Worm (Caenorhabditis elegans): ENCODE data around the gene lhfp-4.

The lhfp-4 gene

DNA sequence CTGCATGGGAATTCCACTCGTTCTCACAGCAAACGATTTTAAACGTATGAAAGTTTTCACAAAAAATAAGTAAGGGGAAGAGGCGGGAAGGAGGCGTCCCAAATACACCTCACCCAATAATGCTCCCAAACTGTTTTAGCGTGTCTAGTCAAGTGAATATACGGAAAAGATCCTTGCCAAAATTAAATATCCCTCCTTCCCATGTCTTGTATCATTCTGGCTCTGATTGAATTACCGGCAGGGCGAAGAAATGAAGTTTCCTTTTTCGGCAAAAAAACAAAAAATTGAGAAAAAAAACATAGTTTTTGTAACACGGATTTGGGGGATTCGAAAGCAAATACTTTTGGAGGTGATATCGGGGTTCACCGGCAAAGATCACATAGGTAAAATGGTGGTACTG is 36.4 kb upstream of the lhfp-4 start:
- no peak for TF ChIP-seq ama-1 (optimal IDR thresholded peaks at IDR 0.05)

DNA sequence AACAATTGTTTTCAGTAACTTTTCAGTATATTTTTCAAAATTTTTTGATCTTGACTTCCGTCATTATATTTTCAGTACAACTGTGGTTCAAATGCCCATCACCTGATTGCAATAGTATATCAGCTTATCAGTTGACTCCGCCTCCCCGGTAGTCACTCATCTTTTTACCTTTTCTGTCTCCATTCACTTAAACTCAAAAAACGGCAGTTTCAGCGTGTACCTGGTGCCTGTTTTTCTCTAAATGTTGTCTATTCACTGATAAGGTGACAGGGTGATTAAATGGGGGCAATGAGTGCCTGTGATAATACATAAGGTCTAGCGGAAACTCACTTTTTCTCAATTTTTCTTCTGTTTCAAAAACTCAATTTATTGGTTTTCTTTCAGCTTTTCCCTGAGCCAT is 30.2 kb upstream of the lhfp-4 start, which contains the start of gene ZK550.2:
ZK550.2 (plus strand) TSS at position 385 of the 400 bp plus-strand sequence.
- TF ChIP-seq unc-62 (GFP tag; optimal IDR thresholded peaks at IDR 0.05) (no peak), elt-3 (tag; optimal IDR thresholded peaks at IDR 0.05) (no peak), lin-13 (GFP tag; optimal IDR thresholded peaks at IDR 0.05) (no peak), gmeb-1 (tag; optimal IDR thresholded peaks at IDR 0.05) (peak; percentile 58), sem-4 (tag; optimal IDR thresholded peaks at IDR 0.05) (no peak), ztf-11 (tag; optimal IDR thresholded peaks at IDR 0.05) (no peak), sma-9 (GFP tag; optimal IDR thresholded peaks at IDR 0.05) (peak; percentile 91), sma-9 (tag; optimal IDR thresholded peaks at IDR 0.05) (no peak), crh-2 (tag; optimal IDR thresholded peaks at IDR 0.05) (peak; percentile 68), fos-1 (tag; optimal IDR thresholded peaks at IDR 0.05) (peak; percentile 97), nhr-11 (tag; optimal IDR thresholded peaks at IDR 0.05) (no peak), nhr-129 (tag; optimal IDR thresholded peaks at IDR 0.05) (no peak), nhr-237 (tag; optimal IDR thresholded peaks at IDR 0.05) (no peak), nhr-21 (tag; optimal IDR thresholded peaks at IDR 0.05) (no peak), sma-3 (GFP tag; optimal IDR thresholded peaks at IDR 0.05) (peak; percentile 26), F13H6.1 (tag; optimal IDR thresholded peaks at IDR 0.05) (peak; percentile 72), ceh-16 (tag; optimal IDR thresholded peaks at IDR 0.05) (no peak), skn-1 (tag; optimal IDR thresholded peaks at IDR 0.05) (no peak), lin-39 (tag; optimal IDR thresholded peaks at IDR 0.05) (no peak), nhr-10 (tag; optimal IDR thresholded peaks at IDR 0.05) (no peak), nhr-77 (tag; optimal IDR thresholded peaks at IDR 0.05) (no peak), lin-11 (tag; optimal IDR thresholded peaks at IDR 0.05) (no peak)

DNA sequence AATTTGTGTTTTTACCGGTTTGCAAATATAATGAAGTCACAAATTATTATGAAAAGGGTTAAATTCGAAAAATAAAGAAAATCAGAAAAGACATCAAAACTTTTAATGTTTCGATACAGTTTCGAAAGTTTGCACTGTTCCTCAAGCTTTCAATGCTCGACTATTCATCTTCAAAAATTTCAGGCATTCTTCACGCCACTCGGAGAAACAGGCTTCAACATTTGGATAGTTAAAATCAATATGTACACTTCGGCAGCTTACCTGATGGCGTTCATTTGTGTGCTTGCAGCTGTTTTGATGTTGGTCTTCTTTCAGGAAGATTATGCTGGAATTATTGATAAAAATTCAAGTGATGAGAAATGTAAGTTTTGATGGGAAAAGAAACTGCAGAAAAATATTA is 28.2 kb upstream of the lhfp-4 start:
- no peak for TF ChIP-seq fos-1 (tag; optimal IDR thresholded peaks at IDR 0.05)
- TF ChIP-seq elt-3 (tag; optimal IDR thresholded peaks at IDR 0.05): no peak
- TF ChIP-seq lin-13 (GFP tag; optimal IDR thresholded peaks at IDR 0.05): no peak
- TF ChIP-seq crh-2 (tag; optimal IDR thresholded peaks at IDR 0.05): no peak
- no peak for TF ChIP-seq lsy-2 (tag; optimal IDR thresholded peaks at IDR 0.05)
- TF ChIP-seq nhr-129 (tag; optimal IDR thresholded peaks at IDR 0.05): no peak
- TF ChIP-seq nhr-25 (tag; optimal IDR thresholded peaks at IDR 0.05): no peak
- no peak for TF ChIP-seq dmd-4 (tag; optimal IDR thresholded peaks at IDR 0.05)
- TF ChIP-seq nhr-23 (tag; optimal IDR thresholded peaks at IDR 0.05): no peak
- TF ChIP-seq mdl-1 (tag; optimal IDR thresholded peaks at IDR 0.05): no peak

DNA sequence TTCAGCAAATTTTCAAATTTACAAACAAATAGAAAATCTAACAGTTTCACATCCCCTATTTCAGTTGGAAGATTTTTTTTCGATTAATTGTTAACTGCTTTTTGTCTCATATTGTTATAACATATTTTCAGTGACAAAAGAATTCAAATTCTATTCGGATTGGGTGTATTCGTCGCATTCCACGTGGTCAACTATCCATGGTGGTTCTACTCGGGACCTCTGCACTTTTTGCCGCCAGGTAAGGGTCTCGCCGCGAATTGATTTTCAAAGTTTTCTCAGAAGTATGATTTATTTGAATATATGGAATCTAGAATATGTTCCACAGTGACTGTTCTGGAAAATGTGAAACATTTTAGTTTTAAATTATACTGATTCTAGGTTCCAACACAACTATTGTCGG is 26.8 kb upstream of the lhfp-4 start:
- TF ChIP-seq ZK546.5 (tag; optimal IDR thresholded peaks at IDR 0.05): no peak
- TF ChIP-seq dmd-4 (tag; optimal IDR thresholded peaks at IDR 0.05): no peak
- no peak for TF ChIP-seq crh-2 (tag; optimal IDR thresholded peaks at IDR 0.05)
- no peak for TF ChIP-seq sma-3 (GFP tag; optimal IDR thresholded peaks at IDR 0.05)
- no peak for TF ChIP-seq nhr-77 (tag; optimal IDR thresholded peaks at IDR 0.05)
- TF ChIP-seq nhr-237 (tag; optimal IDR thresholded peaks at IDR 0.05): no peak
- TF ChIP-seq nhr-10 (tag; optimal IDR thresholded peaks at IDR 0.05): no peak
- no peak for TF ChIP-seq ztf-4 (tag; optimal IDR thresholded peaks at IDR 0.05)
- no peak for TF ChIP-seq nhr-11 (tag; optimal IDR thresholded peaks at IDR 0.05)
- no peak for TF ChIP-seq skn-1 (tag; optimal IDR thresholded peaks at IDR 0.05)
- no peak for TF ChIP-seq blmp-1 (tag; optimal IDR thresholded peaks at IDR 0.05; ENCODE audit: insufficient read depth)
- no peak for TF ChIP-seq lin-11 (tag; optimal IDR thresholded peaks at IDR 0.05)
- TF ChIP-seq mdl-1 (tag; optimal IDR thresholded peaks at IDR 0.05): no peak
- no peak for TF ChIP-seq nhr-129 (tag; optimal IDR thresholded peaks at IDR 0.05)
- no peak for TF ChIP-seq R02D3.7 (tag; optimal IDR thresholded peaks at IDR 0.05)
- TF ChIP-seq zag-1 (tag; optimal IDR thresholded peaks at IDR 0.05): no peak
- TF ChIP-seq unc-39 (tag; optimal IDR thresholded peaks at IDR 0.05): no peak
- TF ChIP-seq nhr-25 (tag; optimal IDR thresholded peaks at IDR 0.05): no peak
- TF ChIP-seq gmeb-1 (tag; optimal IDR thresholded peaks at IDR 0.05): no peak

DNA sequence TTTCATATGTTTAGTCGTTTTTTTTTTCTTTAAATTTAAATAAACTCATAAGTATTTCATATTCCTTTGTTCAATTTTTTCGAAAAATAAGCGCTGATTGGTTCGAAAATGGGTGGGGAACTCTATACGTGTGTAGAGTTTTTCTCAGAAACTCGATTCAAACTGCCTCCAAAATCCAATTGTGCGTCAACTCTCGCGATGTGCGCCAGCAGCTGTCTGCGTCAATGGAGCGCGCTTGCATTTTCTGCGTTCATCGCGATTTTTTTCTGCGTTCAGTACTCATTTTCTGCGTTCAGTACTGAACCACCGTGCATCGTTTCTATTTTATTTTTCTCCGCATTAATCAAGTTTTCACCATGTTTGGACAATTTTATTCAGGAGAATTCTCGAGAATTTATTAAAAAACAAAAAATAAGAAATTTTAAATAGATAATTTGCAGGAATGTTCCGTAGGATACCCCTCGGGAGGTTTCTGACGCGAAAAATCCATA is 25.6 kb upstream of the lhfp-4 start, which contains the start of gene eelo-2:
eelo-2 (plus strand) TSS at position 441 of the 491 bp plus-strand sequence.
- TF ChIP-seq peb-1 (tag; optimal IDR thresholded peaks at IDR 0.05) (no peak), sem-4 (tag; optimal IDR thresholded peaks at IDR 0.05) (peak; percentile 97), mdl-1 (tag; optimal IDR thresholded peaks at IDR 0.05) (peak; percentile 8 to 88), nhr-129 (tag; optimal IDR thresholded peaks at IDR 0.05) (peak; percentile 98), lin-39 (tag; optimal IDR thresholded peaks at IDR 0.05) (peak; percentile 62), lsy-2 (tag; optimal IDR thresholded peaks at IDR 0.05) (peak; percentile 96 to 97), R02D3.7 (tag; optimal IDR thresholded peaks at IDR 0.05) (peak; percentile 79), aly-2 (tag; optimal IDR thresholded peaks at IDR 0.05) (peak; percentile 75), dmd-4 (tag; optimal IDR thresholded peaks at IDR 0.05) (peak; percentile 58), nhr-77 (tag; optimal IDR thresholded peaks at IDR 0.05) (peak; percentile 90), mbf-1 (tag; optimal IDR thresholded peaks at IDR 0.05) (peak; percentile 50), nhr-21 (tag; optimal IDR thresholded peaks at IDR 0.05) (peak; percentile 98), nhr-23 (tag; optimal IDR thresholded peaks at IDR 0.05) (no peak), ama-1 (optimal IDR thresholded peaks at IDR 0.05) (peak; percentile 56), unc-62 (GFP tag; optimal IDR thresholded peaks at IDR 0.05) (peak; percentile 68), nhr-237 (tag; optimal IDR thresholded peaks at IDR 0.05) (peak; percentile 91), snpc-4 (tag; optimal IDR thresholded peaks at IDR 0.05) (peak; percentile 91), nhr-6 (tag; optimal IDR thresholded peaks at IDR 0.05) (peak; percentile 97), nhr-10 (tag; optimal IDR thresholded peaks at IDR 0.05) (peak; percentile 93), nhr-25 (tag; optimal IDR thresholded peaks at IDR 0.05) (peak; percentile 98), ceh-16 (tag; optimal IDR thresholded peaks at IDR 0.05) (peak; percentile 97), blmp-1 (tag; optimal IDR thresholded peaks at IDR 0.05; ENCODE audit: insufficient read depth) (peak; percentile 84), unc-55 (GFP tag; optimal IDR thresholded peaks at IDR 0.05) (peak; percentile 100), sma-3 (GFP tag; optimal IDR thresholded peaks at IDR 0.05) (peak; percentile 99), ztf-1 (GFP tag; conservative IDR thresholded peaks at IDR 0.05) (0 out of 2 replicates have a peak, but pooled peaks have one; percentile 9), C34F6.9 (tag; optimal IDR thresholded peaks at IDR 0.05) (peak; percentile 100)
